Worm (Caenorhabditis elegans) whole organism, mixed stage, embryonic: ENCODE data around the gene cid-1.

ENCODE experiments used
- blmp-1 ChIP-seq: fragments of 150-350 bp; optimal IDR thresholded peaks from 2 replicates; lab custom pipeline; 2014; ENCODE audit warnings: missing biosample characterization, missing genetic modification characterization
- elt-3 ChIP-seq: fragments of 150-350 bp; optimal IDR thresholded peaks from 2 replicates; lab custom pipeline; 2014; ENCODE audit warnings: missing biosample characterization, missing genetic modification characterization
- lin-13 ChIP-seq: fragments of 150-350 bp; optimal IDR thresholded peaks from 2 replicates; lab custom pipeline; 2014; ENCODE audit warnings: missing biosample characterization, missing genetic modification characterization
- nhr-237 ChIP-seq: fragments of 150-350 bp; optimal IDR thresholded peaks from 2 replicates; lab custom pipeline; 2014; ENCODE audit warnings: missing biosample characterization, missing genetic modification characterization
- nhr-28 ChIP-seq: fragments of 150-350 bp; optimal IDR thresholded peaks from 2 replicates; lab custom pipeline; 2014; ENCODE audit warnings: missing biosample characterization, missing genetic modification characterization
- sem-2 ChIP-seq: fragments of 200-800 bp; sonication (Bioruptor generic); optimal IDR thresholded peaks from 2 replicates; lab custom pipeline; 2018; ENCODE audit warnings: mild to moderate bottlenecking, missing genetic modification characterization, missing compliant biosample characterization
- snpc-4 ChIP-seq: fragments of 150-350 bp; optimal IDR thresholded peaks from 2 replicates; lab custom pipeline; 2014; ENCODE audit warnings: missing biosample characterization, missing genetic modification characterization
- unc-62 ChIP-seq: fragments of 150-350 bp; optimal IDR thresholded peaks from 2 replicates; lab custom pipeline; 2014; ENCODE audit warnings: missing biosample characterization, missing genetic modification reagents, missing genetic modification characterization
- ztf-11 ChIP-seq: fragments of 150-350 bp; optimal IDR thresholded peaks from 2 replicates; lab custom pipeline; 2014; ENCODE audit warnings: missing biosample characterization, missing genetic modification characterization

ce11 chrIII:5147445-5147844, 26.3 kb upstream of the cid-1 start:
- no peak for TF ChIP-seq ztf-11
- TF ChIP-seq sem-2 (GFP tag; lab: Kevin White, UChicago), result no peak
- TF ChIP-seq blmp-1, result no peak
- TF ChIP-seq unc-62 (GFP tag; lab: Kevin White, UChicago), result no peak
- TF ChIP-seq elt-3 (tag; lab: Kevin White, UChicago), result no peak
- no peak for TF ChIP-seq nhr-237
- TF ChIP-seq lin-13 (tag; lab: Kevin White, UChicago), result no peak
- no peak for TF ChIP-seq snpc-4 (tag; lab: Kevin White, UChicago)
- no peak for TF ChIP-seq nhr-28 (tag; lab: Kevin White, UChicago)
